Fruit fly (Drosophila melanogaster) whole organism, embryonic: Measurements from ENCODE around the gene yellow-f2.

ENCODE experiments used
- ATbp ChIP-seq: fragments of 200-800 bp; sonication (Bioruptor generic); optimal IDR thresholded peaks from 2 replicates; lab custom pipeline; 2017; ENCODE audit warnings: missing biosample characterization, mild to moderate bottlenecking, missing genetic modification characterization, missing genetic modification reagents
- Adf1 ChIP-seq: fragments of 200-800 bp; sonication (Bioruptor generic); IDR thresholded peaks from 2 replicates; pipeline ENCODE4 v1.3.6; 2022; ENCODE audit warnings: missing biosample characterization, missing genetic modification characterization
- B-H2 ChIP-seq: fragments of 200-800 bp; sonication (Bioruptor generic); optimal IDR thresholded peaks from 2 replicates; lab custom pipeline; 2018; ENCODE audit warnings: missing biosample characterization, mild to moderate bottlenecking, missing genetic modification characterization
- CG10321 ChIP-seq: fragments of 200-800 bp; sonication (Bioruptor generic); IDR thresholded peaks from 2 replicates; pipeline ENCODE4 v1.3.6; 2022; ENCODE audit warnings: missing biosample characterization, missing genetic modification characterization
- CG12942 ChIP-seq: fragments of 200-800 bp; sonication (Bioruptor generic); optimal IDR thresholded peaks from 3 replicates; lab custom pipeline; 2016; ENCODE audit warnings: missing biosample characterization, missing genetic modification characterization
- CG13123 ChIP-seq: fragments of 200-800 bp; sonication (Bioruptor generic); optimal IDR thresholded peaks from 2 replicates; lab custom pipeline; 2016; ENCODE audit warnings: missing biosample characterization, missing genetic modification characterization
- CG14860 ChIP-seq: fragments of 200-800 bp; sonication (Bioruptor generic); IDR thresholded peaks from 3 replicates; pipeline ENCODE4 v1.3.6; 2022; ENCODE audit warnings: missing biosample characterization, missing genetic modification characterization; ENCODE audit not compliant: partially characterized antibody
- CG16813 ChIP-seq: fragments of 200-800 bp; sonication (Bioruptor generic); IDR thresholded peaks from 3 replicates; pipeline ENCODE4 v1.3.6; 2022; ENCODE audit warnings: missing biosample characterization, missing genetic modification characterization; ENCODE audit not compliant: partially characterized antibody
- CG17361 ChIP-seq: fragments of 200-800 bp; sonication (Bioruptor generic); IDR thresholded peaks from 3 replicates; pipeline ENCODE4 v1.3.6; 2022; ENCODE audit warnings: missing biosample characterization, missing genetic modification characterization
- CG30431 ChIP-seq: fragments of 200-800 bp; sonication (Bioruptor generic); optimal IDR thresholded peaks from 2 replicates; lab custom pipeline; 2017; ENCODE audit warnings: missing biosample characterization, missing genetic modification characterization
- CG31224 ChIP-seq: fragments of 200-800 bp; sonication (Bioruptor generic); IDR thresholded peaks from 2 replicates; pipeline ENCODE4 v1.3.6; 2022; ENCODE audit warnings: missing biosample characterization, missing genetic modification characterization
- CG34376 ChIP-seq: fragments of 200-800 bp; sonication (Bioruptor generic); optimal IDR thresholded peaks from 2 replicates; lab custom pipeline; 2018; ENCODE audit warnings: missing biosample characterization, mild to moderate bottlenecking, missing genetic modification characterization
- CG3726 ChIP-seq: fragments of 200-800 bp; sonication (Bioruptor generic); IDR thresholded peaks from 3 replicates; pipeline ENCODE4, ENCODE4 v1.3.6; 2022; ENCODE audit warnings: missing biosample characterization, missing genetic modification characterization
- CG4360 ChIP-seq: fragments of 200-800 bp; sonication (Bioruptor generic); IDR thresholded peaks from 2 replicates; pipeline ENCODE4 v1.3.6; 2022; ENCODE audit warnings: missing biosample characterization, missing genetic modification characterization
- CG6791 ChIP-seq: fragments of 200-800 bp; sonication (Bioruptor generic); IDR thresholded peaks from 3 replicates; pipeline ENCODE4 v1.3.6; 2022; ENCODE audit warnings: missing biosample characterization, missing genetic modification characterization; ENCODE audit not compliant: partially characterized antibody
- CG7786 ChIP-seq: fragments of 200-800 bp; sonication (Bioruptor generic); optimal IDR thresholded peaks from 2 replicates; lab custom pipeline; 2016; ENCODE audit warnings: missing biosample characterization, missing genetic modification characterization
- CG8765 ChIP-seq: fragments of 200-800 bp; sonication (Bioruptor generic); IDR thresholded peaks from 2 replicates; pipeline ENCODE4 v1.3.6; 2022; ENCODE audit warnings: missing biosample characterization, missing genetic modification characterization
- CG9215 ChIP-seq: fragments of 200-800 bp; sonication (Bioruptor generic); IDR thresholded peaks from 2 replicates; pipeline ENCODE4 v1.3.6; 2022; ENCODE audit warnings: missing biosample characterization, missing genetic modification characterization
- CrebB ChIP-seq: fragments of 200-800 bp; sonication (Bioruptor generic); optimal IDR thresholded peaks from 3 replicates; lab custom pipeline; 2018; ENCODE audit warnings: missing biosample characterization, mild to moderate bottlenecking, missing genetic modification characterization
- Dfd ChIP-seq, 2 experiments: fragments of >200 bp; optimal IDR thresholded peaks; 2 replicates each; lab custom pipeline; 2017; ENCODE audit warnings: missing biosample characterization in 2 of 2, missing genetic modification characterization in 2 of 2
- Gug ChIP-seq: fragments of 200-800 bp; sonication (Bioruptor generic); IDR thresholded peaks from 4 replicates; pipeline ENCODE4 v1.3.6; 2022; ENCODE audit warnings: missing biosample characterization, missing genetic modification characterization
- H15 ChIP-seq: fragments of 200-800 bp; sonication (Bioruptor generic); IDR thresholded peaks from 3 replicates; pipeline ENCODE4 v1.3.6; 2022; ENCODE audit warnings: missing biosample characterization, missing genetic modification characterization
- H2.0 ChIP-seq: fragments of 200-800 bp; sonication (Bioruptor generic); IDR thresholded peaks from 2 replicates; pipeline ENCODE4 v1.3.6; 2022; ENCODE audit warnings: missing biosample characterization, missing genetic modification characterization
- Hmr ChIP-seq: fragments of 200-800 bp; sonication (Bioruptor generic); optimal IDR thresholded peaks from 3 replicates; lab custom pipeline; 2017; ENCODE audit warnings: mild to moderate bottlenecking, missing biosample characterization, missing genetic modification reagents, missing genetic modification characterization
- NC2β ChIP-seq: fragments of 200-800 bp; sonication (Bioruptor generic); optimal IDR thresholded peaks from 2 replicates; lab custom pipeline; 2016; ENCODE audit warnings: missing biosample characterization, missing genetic modification characterization
- Pdp1 ChIP-seq, 2 experiments: fragments of 200-800 bp; sonication (Bioruptor generic); optimal IDR thresholded peaks; 3 replicates each; lab custom pipeline; 2016; ENCODE audit warnings: missing biosample characterization in 2 of 2, missing genetic modification characterization in 2 of 2, mild to moderate bottlenecking in 1 of 2, moderate library complexity in 1 of 2
- Sin3A ChIP-seq: fragments of >200 bp; optimal IDR thresholded peaks from 2 replicates; lab custom pipeline; 2018
- Sox100B ChIP-seq: fragments of 200-800 bp; sonication (Bioruptor generic); optimal IDR thresholded peaks from 3 replicates; lab custom pipeline; 2018; ENCODE audit warnings: missing biosample characterization, mild to moderate bottlenecking, missing genetic modification characterization
- Tbp ChIP-seq: fragments of >200 bp; optimal IDR thresholded peaks from 2 replicates; lab custom pipeline; 2018; ENCODE audit warnings: missing biosample characterization, missing genetic modification characterization
- aop ChIP-seq: fragments of 200-800 bp; sonication (Bioruptor generic); IDR thresholded peaks from 2 replicates; pipeline ENCODE4 v1.3.6; 2022; ENCODE audit warnings: missing biosample characterization, missing genetic modification characterization
- bab2 ChIP-seq: fragments of 200-800 bp; sonication (Bioruptor generic); optimal IDR thresholded peaks from 2 replicates; lab custom pipeline; 2016; ENCODE audit warnings: missing biosample characterization, missing genetic modification characterization
- bcd ChIP-seq: fragments of 200-800 bp; sonication (Bioruptor generic); optimal IDR thresholded peaks from 2 replicates; lab custom pipeline; 2017; ENCODE audit warnings: missing biosample characterization, mild to moderate bottlenecking, missing genetic modification characterization
- cato ChIP-seq: fragments of 200-800 bp; sonication (Bioruptor generic); optimal IDR thresholded peaks from 2 replicates; lab custom pipeline; 2016; ENCODE audit warnings: missing biosample characterization, missing genetic modification characterization, borderline replicate concordance
- chif ChIP-seq, 2 experiments: fragments of 200-800 bp; sonication (Bioruptor generic); optimal IDR thresholded peaks; 3 replicates each; lab custom pipeline; 2016; ENCODE audit warnings: missing biosample characterization in 2 of 2, missing genetic modification characterization in 2 of 2
- ems ChIP-seq: fragments of 200-800 bp; sonication (Bioruptor generic); optimal IDR thresholded peaks from 3 replicates; lab custom pipeline; 2016; ENCODE audit warnings: missing biosample characterization, missing genetic modification characterization
- ftz-f1 ChIP-seq: fragments of 200-800 bp; sonication (Bioruptor generic); optimal IDR thresholded peaks from 2 replicates; lab custom pipeline; 2016; ENCODE audit warnings: missing biosample characterization, missing genetic modification characterization
- kni ChIP-seq: fragments of 200-800 bp; sonication (Bioruptor generic); optimal IDR thresholded peaks from 3 replicates; lab custom pipeline; 2017; ENCODE audit warnings: mild to moderate bottlenecking, missing biosample characterization, missing genetic modification reagents, missing genetic modification characterization
- knrl ChIP-seq: fragments of 200-800 bp; sonication (Bioruptor generic); IDR thresholded peaks from 3 replicates; pipeline ENCODE4 v1.3.6; 2022; ENCODE audit warnings: missing biosample characterization, missing genetic modification characterization; ENCODE audit not compliant: partially characterized antibody
- nerfin-1 ChIP-seq: fragments of 200-800 bp; sonication (Bioruptor generic); optimal IDR thresholded peaks from 3 replicates; lab custom pipeline; 2019; ENCODE audit warnings: missing biosample characterization, mild to moderate bottlenecking, missing genetic modification characterization, moderate library complexity
- nmo ChIP-seq: fragments of 200-800 bp; sonication (Bioruptor generic); optimal IDR thresholded peaks from 2 replicates; lab custom pipeline; 2018; ENCODE audit warnings: missing biosample characterization, mild to moderate bottlenecking, missing genetic modification characterization, moderate library complexity
- pita ChIP-seq: fragments of 200-800 bp; sonication (Bioruptor generic); optimal IDR thresholded peaks from 2 replicates; lab custom pipeline; 2017; ENCODE audit warnings: missing biosample characterization, mild to moderate bottlenecking, missing genetic modification characterization
- pnt ChIP-seq: fragments of 200-800 bp; sonication (Bioruptor generic); optimal IDR thresholded peaks from 3 replicates; lab custom pipeline; 2016; ENCODE audit warnings: missing biosample characterization, missing genetic modification characterization
- sd ChIP-seq: fragments of 200-800 bp; sonication (Bioruptor generic); optimal IDR thresholded peaks from 3 replicates; lab custom pipeline; 2018; ENCODE audit warnings: missing biosample characterization, mild to moderate bottlenecking, missing genetic modification characterization, moderate library complexity
- sim ChIP-seq: fragments of 200-800 bp; sonication (Bioruptor generic); IDR thresholded peaks from 2 replicates; pipeline ENCODE4 v1.3.6; 2022; ENCODE audit warnings: missing biosample characterization, missing genetic modification characterization
- sob ChIP-seq: fragments of 200-800 bp; sonication (Bioruptor generic); IDR thresholded peaks from 2 replicates; pipeline ENCODE4 v1.3.6; 2022; ENCODE audit warnings: missing biosample characterization, missing genetic modification characterization
- trem ChIP-seq: fragments of 200-800 bp; optimal IDR thresholded peaks from 3 replicates; lab custom pipeline; 2019; ENCODE audit warnings: missing biosample characterization, mild to moderate bottlenecking, missing genetic modification characterization, moderate library complexity
- zen2 ChIP-seq: fragments of 200-800 bp; sonication (Bioruptor generic); IDR thresholded peaks from 3 replicates; pipeline ENCODE4 v1.3.6; 2022; ENCODE audit warnings: missing biosample characterization, missing genetic modification characterization; ENCODE audit not compliant: partially characterized antibody
- zfh2 ChIP-seq: fragments of 200-800 bp; sonication (Bioruptor generic); optimal IDR thresholded peaks from 2 replicates; lab custom pipeline; 2016; ENCODE audit warnings: missing biosample characterization, missing genetic modification characterization

Gene yellow-f2

dm6 chr3R:13032323-13032722, 37.4 kb upstream of the yellow-f2 start, which contains the start of gene ry (continued):
- TF ChIP-seq Gug (GFP tag; lab: Robert Waterston, UW) (no peak), sd (tag; lab: Kevin White, UChicago) (no peak), CG34376 (GFP tag; lab: Kevin White, UChicago) (peak; percentile 1), CrebB (tag; lab: Kevin White, UChicago) (no peak), nmo (GFP tag; lab: Kevin White, UChicago) (no peak), ATbp (GFP tag; lab: Kevin White, UChicago) (no peak), CG31224 (no peak), Hmr (GFP tag; lab: Kevin White, UChicago) (no peak), sim (GFP tag; lab: Robert Waterston, UW) (peak; percentile 41; the same call in 1 of the 2 replicates), CG6791 (0 out of 3 replicates have a peak, but pooled peaks have one; percentile 10), H2.0 (GFP tag; lab: Robert Waterston, UW) (no peak), CG4360 (GFP tag; lab: Robert Waterston, UW) (no peak), cato (GFP tag; lab: Kevin White, UChicago) (no peak), CG8765 (GFP tag; lab: Robert Waterston, UW) (no peak), CG13123 (GFP tag; lab: Kevin White, UChicago) (no peak)

- TF ChIP-seq sob (GFP tag; lab: Robert Waterston, UW): peak; percentile 16; the same call in 1 of the 2 replicates
- peak; percentile 32; the same call in 1 of the 3 replicates for TF ChIP-seq CG14860 (GFP tag; lab: Robert Waterston, UW)
- TF ChIP-seq H15: no peak
- no peak for TF ChIP-seq Sox100B (GFP tag; lab: Kevin White, UChicago)
- TF ChIP-seq zfh2 (GFP tag; lab: Kevin White, UChicago): peak; percentile 33
- TF ChIP-seq trem (tag; lab: Kevin White, UChicago): peak; percentile 76
- TF ChIP-seq ftz-f1 (GFP tag; lab: Kevin White, UChicago): no peak
- TF ChIP-seq CG12942 (GFP tag; lab: Kevin White, UChicago): peak; percentile 17
- TF ChIP-seq CG30431: no peak
- no peak for TF ChIP-seq CG10321 (GFP tag; lab: Robert Waterston, UW)
- TF ChIP-seq Dfd (GFP tag; optimal IDR thresholded peaks at IDR 0.05; lab: Kevin White, UChicago): no peak
- TF ChIP-seq CG3726 (GFP tag; lab: Robert Waterston, UW): no peak
- no peak; the same call in 2 of the 3 replicates for TF ChIP-seq CG17361 (GFP tag; lab: Robert Waterston, UW)
- peak; percentile 32 for TF ChIP-seq Tbp (GFP tag; lab: Kevin White, UChicago)
- TF ChIP-seq Pdp1 (GFP tag; optimal IDR thresholded peaks at IDR 0.05; lab: Kevin White, UChicago): peak; percentile 31 to 78
- no peak for TF ChIP-seq kni (GFP tag; lab: Kevin White, UChicago)
- no peak for TF ChIP-seq Adf1
- no peak for TF ChIP-seq pnt (GFP tag; lab: Kevin White, UChicago)
- peak; percentile 66 for TF ChIP-seq Sin3A (lab: Kevin White, UChicago)
- peak in 1 of 2 experiments; percentile 38 for TF ChIP-seq chif (GFP tag; optimal IDR thresholded peaks at IDR 0.05; lab: Kevin White, UChicago)
- TF ChIP-seq bcd (GFP tag; lab: Kevin White, UChicago): no peak
- TF ChIP-seq knrl: no peak; the same call in 2 of the 3 replicates
- peak; percentile 2 for TF ChIP-seq bab2 (GFP tag; lab: Kevin White, UChicago)
- TF ChIP-seq B-H2 (GFP tag; lab: Kevin White, UChicago): peak; percentile 16
- TF ChIP-seq NC2β (GFP tag; lab: Kevin White, UChicago): peak; percentile 56
- TF ChIP-seq aop (GFP tag; lab: Robert Waterston, UW): no peak
- peak; percentile 43 for TF ChIP-seq nerfin-1 (tag; lab: Kevin White, UChicago)
- no peak for TF ChIP-seq ems (GFP tag; lab: Kevin White, UChicago)
- peak; percentile 6 for TF ChIP-seq CG7786 (GFP tag; lab: Kevin White, UChicago)
- peak; percentile 52; the same call in 2 of the 3 replicates for TF ChIP-seq CG16813 (GFP tag; lab: Robert Waterston, UW)
- TF ChIP-seq pita: no peak
- no peak; the same call in 2 of the 3 replicates for TF ChIP-seq zen2 (GFP tag; lab: Robert Waterston, UW)
- TF ChIP-seq CG9215 (GFP tag; lab: Robert Waterston, UW): no peak
Observed at dm6 chr3R:13030257-13031173, 35.6 kb upstream of the yellow-f2 start, which contains the start of the genes CG46281 and CG46280. Gene CG46281, minus strand, starts transcription at chr3R:13030307. Gene CG46280, minus strand, starts transcription at chr3R:13030659.
